Worm (Caenorhabditis elegans) whole organism, late embryonic: Measurements from ENCODE around the gene K09F6.15.

Experiments
- C08G9.2 ChIP-seq: sonication (generic microtip); optimal IDR thresholded peaks from 2 replicates; lab custom pipeline; 2016; ENCODE audit warnings: mild to moderate bottlenecking, missing genetic modification characterization, moderate library complexity, missing compliant biosample characterization
- K09A11.1 ChIP-seq: sonication (generic microtip); optimal IDR thresholded peaks from 2 replicates; lab custom pipeline; 2017; ENCODE audit warnings: antibody characterized with exemption, mild to moderate bottlenecking, missing genetic modification characterization, missing compliant biosample characterization; ENCODE audit not compliant: insufficient read depth
- T23F11.4 ChIP-seq: fragments of 200-800 bp; sonication (Bioruptor generic); optimal IDR thresholded peaks from 2 replicates; lab custom pipeline; 2018; ENCODE audit warnings: mild to moderate bottlenecking, missing genetic modification characterization, missing compliant biosample characterization
- Y22D7AL.16 ChIP-seq: sonication (generic microtip); optimal IDR thresholded peaks from 2 replicates; lab custom pipeline; 2016; ENCODE audit warnings: missing genetic modification characterization, missing compliant biosample characterization
- ceh-18 ChIP-seq: sonication (generic microtip); optimal IDR thresholded peaks from 2 replicates; lab custom pipeline; 2016; ENCODE audit warnings: missing genetic modification characterization, missing compliant biosample characterization
- ceh-2 ChIP-seq: sonication (generic microtip); optimal IDR thresholded peaks from 2 replicates; lab custom pipeline; 2016; ENCODE audit warnings: missing genotype, missing genetic modification characterization, missing compliant biosample characterization
- ceh-22 ChIP-seq: sonication (generic microtip); optimal IDR thresholded peaks from 2 replicates; lab custom pipeline; 2017; ENCODE audit warnings: missing biosample characterization, missing genetic modification characterization
- ceh-24 ChIP-seq: sonication (generic microtip); optimal IDR thresholded peaks from 2 replicates; lab custom pipeline; 2016; ENCODE audit warnings: mild to moderate bottlenecking, missing genetic modification characterization, missing compliant biosample characterization
- ceh-9 ChIP-seq: sonication (generic microtip); optimal IDR thresholded peaks from 2 replicates; lab custom pipeline; 2016; ENCODE audit warnings: mild to moderate bottlenecking, missing genetic modification characterization, inconsistent platforms, missing compliant biosample characterization
- che-1 ChIP-seq: sonication (generic microtip); optimal IDR thresholded peaks from 2 replicates; lab custom pipeline; 2016; ENCODE audit warnings: mild to moderate bottlenecking, missing genetic modification characterization, missing compliant biosample characterization
- dve-1 ChIP-seq: sonication (generic microtip); optimal IDR thresholded peaks from 2 replicates; lab custom pipeline; 2017; ENCODE audit warnings: antibody characterized with exemption, mild to moderate bottlenecking, missing genetic modification characterization, missing compliant biosample characterization
- elt-2 ChIP-seq: sonication (generic microtip); optimal IDR thresholded peaks from 2 replicates; lab custom pipeline; 2016; ENCODE audit warnings: missing genetic modification reagents, missing genetic modification characterization, missing compliant biosample characterization
- elt-4 ChIP-seq: sonication (generic microtip); optimal IDR thresholded peaks from 2 replicates; lab custom pipeline; 2016; ENCODE audit warnings: missing genetic modification characterization, missing compliant biosample characterization
- hlh-15 ChIP-seq: sonication (generic microtip); optimal IDR thresholded peaks from 2 replicates; lab custom pipeline; 2016; ENCODE audit warnings: missing genetic modification characterization, missing compliant biosample characterization
- hlh-6 ChIP-seq: sonication (generic microtip); optimal IDR thresholded peaks from 2 replicates; lab custom pipeline; 2016; ENCODE audit warnings: missing genotype, missing genetic modification characterization, missing compliant biosample characterization
- lim-6 ChIP-seq: sonication (generic microtip); optimal IDR thresholded peaks from 2 replicates; lab custom pipeline; 2016; ENCODE audit warnings: missing genetic modification characterization, missing compliant biosample characterization
- nfya-1 ChIP-seq: sonication (generic microtip); optimal IDR thresholded peaks from 2 replicates; lab custom pipeline; 2017; ENCODE audit warnings: missing genetic modification characterization, mild to moderate bottlenecking, missing compliant biosample characterization, antibody characterized with exemption, moderate library complexity
- nhr-11 ChIP-seq: fragments of 150-350 bp; optimal IDR thresholded peaks from 2 replicates; lab custom pipeline; 2014; ENCODE audit warnings: missing biosample characterization, missing genetic modification characterization
- nhr-232 ChIP-seq: sonication (generic microtip); optimal IDR thresholded peaks from 2 replicates; lab custom pipeline; 2016; ENCODE audit warnings: missing genetic modification characterization, missing compliant biosample characterization
- npax-4 ChIP-seq: sonication (generic microtip); optimal IDR thresholded peaks from 2 replicates; lab custom pipeline; 2016; ENCODE audit warnings: missing genetic modification characterization, missing compliant biosample characterization
- pha-4 ChIP-seq: fragments of 150-350 bp; optimal IDR thresholded peaks from 2 replicates; lab custom pipeline; 2018; ENCODE audit warnings: missing biosample characterization, missing genetic modification reagents, missing genetic modification characterization
- pros-1 ChIP-seq: fragments of 150-350 bp; optimal IDR thresholded peaks from 2 replicates; lab custom pipeline; 2014; ENCODE audit warnings: missing biosample characterization, missing genetic modification reagents, missing genetic modification characterization
- ref-2 ChIP-seq: sonication (generic microtip); optimal IDR thresholded peaks from 2 replicates; lab custom pipeline; 2016; ENCODE audit warnings: missing genetic modification characterization, missing compliant biosample characterization
- rnt-1 ChIP-seq: sonication (generic microtip); optimal IDR thresholded peaks from 2 replicates; lab custom pipeline; 2016; ENCODE audit warnings: missing genetic modification characterization, missing compliant biosample characterization
- sox-4 ChIP-seq: sonication (generic microtip); optimal IDR thresholded peaks from 2 replicates; lab custom pipeline; 2017; ENCODE audit warnings: mild to moderate bottlenecking, missing genetic modification characterization, inconsistent platforms, missing compliant biosample characterization
- tbx-2 ChIP-seq: sonication (generic microtip); optimal IDR thresholded peaks from 2 replicates; lab custom pipeline; 2016; ENCODE audit warnings: missing genetic modification characterization, missing compliant biosample characterization
- unc-3 ChIP-seq, 2 experiments: fragments of 200-800 bp in 1 of 2; sonication (Bioruptor generic) in 1 of 2; sonication (generic microtip) in 1 of 2; conservative IDR thresholded peaks in 1 of 2; optimal IDR thresholded peaks in 1 of 2; 2 replicates each; pipeline versions ENCODE4 v1.3.6 to Lab custom; 2016 to 2022; ENCODE audit warnings: missing compliant biosample characterization in 2 of 2, missing genetic modification characterization in 2 of 2, missing genetic modification reagents in 1 of 2
- unc-42 ChIP-seq: sonication (generic microtip); optimal IDR thresholded peaks from 2 replicates; lab custom pipeline; 2016; ENCODE audit warnings: missing genotype, missing genetic modification characterization, missing compliant biosample characterization
- unc-55 ChIP-seq: sonication (generic microtip); optimal IDR thresholded peaks from 2 replicates; lab custom pipeline; 2017; ENCODE audit warnings: missing biosample characterization, missing genetic modification reagents, missing genetic modification characterization
- unc-86 ChIP-seq: sonication (generic microtip); optimal IDR thresholded peaks from 2 replicates; lab custom pipeline; 2016; ENCODE audit warnings: missing genetic modification characterization, missing compliant biosample characterization
- zip-5 ChIP-seq: sonication (generic microtip); optimal IDR thresholded peaks from 2 replicates; lab custom pipeline; 2016; ENCODE audit warnings: missing genetic modification characterization, missing compliant biosample characterization
- ztf-16 ChIP-seq: sonication (generic microtip); optimal IDR thresholded peaks from 2 replicates; lab custom pipeline; 2017; ENCODE audit warnings: missing genetic modification characterization, missing compliant biosample characterization

Gene K09F6.15

ce11 chrII:2306741-2307140 is 29.4 kb upstream of the K09F6.15 start, which contains the start of gene B0281.3:
B0281.3 (plus strand) TSS chrII:2307041.
- no peak for TF ChIP-seq rnt-1 (tag; lab: Kevin White, UChicago)
- no peak for TF ChIP-seq lim-6 (tag; lab: Kevin White, UChicago)
- TF ChIP-seq C08G9.2 = no peak

- TF ChIP-seq ceh-18 (no peak), ztf-16 (tag; lab: Kevin White, UChicago) (no peak), tbx-2 (tag; lab: Kevin White, UChicago) (no peak), pros-1 (tag; lab: Kevin White, UChicago) (no peak), nfya-1 (no peak), ceh-2 (tag; lab: Kevin White, UChicago) (no peak), ceh-24 (tag; lab: Kevin White, UChicago) (no peak)
Observed at ce11 chrII:2305507-2305906, 28.2 kb upstream of the K09F6.15 start.

ce11 chrII:2304575-2304974 is 27.3 kb upstream of the K09F6.15 start:
- TF ChIP-seq K09A11.1 (tag; lab: Kevin White, UChicago) = no peak
- no peak for TF ChIP-seq che-1 (tag; lab: Kevin White, UChicago)
- no peak for TF ChIP-seq ref-2 (tag; lab: Kevin White, UChicago)
- no peak for TF ChIP-seq unc-3 (GFP tag; conservative IDR thresholded peaks at IDR 0.05; lab: Robert Waterston, UW)
- TF ChIP-seq unc-3 (tag; optimal IDR thresholded peaks at IDR 0.05; lab: Kevin White, UChicago) = no peak
- no peak for TF ChIP-seq elt-4 (tag; lab: Kevin White, UChicago)
- TF ChIP-seq sox-4 (tag; lab: Kevin White, UChicago) = no peak
- TF ChIP-seq ceh-9 (tag; lab: Kevin White, UChicago) = no peak
- TF ChIP-seq unc-55 (GFP tag; lab: Kevin White, UChicago) = no peak
- TF ChIP-seq ceh-2 (tag; lab: Kevin White, UChicago) = no peak
- TF ChIP-seq hlh-6 = no peak
- no peak for TF ChIP-seq pha-4
- no peak for TF ChIP-seq nhr-232 (tag; lab: Kevin White, UChicago)

- TF ChIP-seq elt-2 (tag; lab: Kevin White, UChicago) = no peak
- TF ChIP-seq, all 69 proteins: peak for 0
Observed at ce11 chrII:2302330-2302729, 25.0 kb upstream of the K09F6.15 start, which contains the start of gene B0281.6. B0281.6 (minus strand) TSS chrII:2302430.

- no peak for TF ChIP-seq hlh-15
- TF ChIP-seq unc-42 = no peak
- no peak for TF ChIP-seq zip-5 (tag; lab: Kevin White, UChicago)
- TF ChIP-seq unc-86 (tag; lab: Kevin White, UChicago) = no peak
- TF ChIP-seq T23F11.4 (GFP tag; lab: Kevin White, UChicago) = no peak
- TF ChIP-seq nhr-11 (tag; lab: Kevin White, UChicago) = no peak
Observed at ce11 chrII:2300861-2301260, 23.5 kb upstream of the K09F6.15 start, which contains the start of gene B0281.5. B0281.5 (minus strand) TSS chrII:2300961.

ce11 chrII:2298742-2299141 is 21.4 kb upstream of the K09F6.15 start, which contains the start of gene B0281.4:
B0281.4 (minus strand) TSS chrII:2298842.
- no peak for TF ChIP-seq npax-4
- TF ChIP-seq dve-1 (tag; lab: Kevin White, UChicago) = no peak
- TF ChIP-seq ceh-9 (tag; lab: Kevin White, UChicago) = no peak
- no peak for TF ChIP-seq Y22D7AL.16 (tag; lab: Kevin White, UChicago)
- TF ChIP-seq ceh-22 (tag; lab: Kevin White, UChicago) = no peak
